Worm (Caenorhabditis elegans) whole organism, L2 larva: ENCODE measurements around the gene snu-13.

Experiments
- blmp-1 ChIP-seq: sonication (generic microtip); optimal IDR thresholded peaks from 2 replicates; lab custom pipeline; 2017; ENCODE audit warnings: missing genetic modification characterization, mild to moderate bottlenecking, missing compliant biosample characterization, antibody characterized with exemption, moderate library complexity; ENCODE audit not compliant: insufficient read depth
- ceh-82 ChIP-seq: fragments of 150-350 bp; optimal IDR thresholded peaks from 2 replicates; lab custom pipeline; 2014; ENCODE audit warnings: missing biosample characterization, missing genetic modification characterization
- fos-1 ChIP-seq: fragments of 150-350 bp; optimal IDR thresholded peaks from 2 replicates; lab custom pipeline; 2014; ENCODE audit warnings: missing biosample characterization, missing genetic modification characterization
- lin-39 ChIP-seq: fragments of 150-350 bp; optimal IDR thresholded peaks from 2 replicates; lab custom pipeline; 2014; ENCODE audit warnings: missing biosample characterization, missing genetic modification reagents, missing genetic modification characterization
- lsy-2 ChIP-seq, 2 experiments: fragments of 150-350 bp in 1 of 2; sonication (generic microtip) in 1 of 2; optimal IDR thresholded peaks; 2 replicates each; lab custom pipeline; 2014 to 2017; ENCODE audit warnings: missing biosample characterization in 2 of 2, missing genetic modification characterization in 2 of 2

ce11 chrII:10684954-10685353, 26.5 kb upstream of the snu-13 start:
- TF ChIP-seq fos-1 (tag; lab: Kevin White, UChicago) = no peak
- TF ChIP-seq ceh-82 (tag; lab: Kevin White, UChicago) = no peak
- TF ChIP-seq lin-39 (tag; lab: Kevin White, UChicago) = no peak
- no peak for TF ChIP-seq lsy-2 (tag; optimal IDR thresholded peaks at IDR 0.05; lab: Kevin White, UChicago)
- TF ChIP-seq blmp-1 (tag; lab: Kevin White, UChicago) = no peak
